Fruit fly (Drosophila melanogaster) whole organism, adult: ENCODE data around the gene obst-H.

Source experiments
- CG11617 ChIP-seq: fragments of 200-800 bp; sonication (Bioruptor generic); optimal IDR thresholded peaks from 2 replicates; lab custom pipeline; 2017; ENCODE audit warnings: mild to moderate bottlenecking, missing biosample characterization, missing genetic modification reagents, missing genetic modification characterization
- CG1620 ChIP-seq: fragments of 200-800 bp; sonication (Bioruptor generic); optimal IDR thresholded peaks from 2 replicates; lab custom pipeline; 2016; ENCODE audit warnings: missing biosample characterization, missing genetic modification characterization
- CG5204 ChIP-seq: fragments of 200-800 bp; sonication (Bioruptor generic); optimal IDR thresholded peaks from 2 replicates; lab custom pipeline; 2016; ENCODE audit warnings: missing biosample characterization, missing genetic modification characterization
- Crg-1 ChIP-seq: fragments of 200-800 bp; sonication (Bioruptor generic); optimal IDR thresholded peaks from 2 replicates; lab custom pipeline; 2016; ENCODE audit warnings: missing biosample characterization, missing genetic modification characterization
- Hr96 ChIP-seq: fragments of 200-800 bp; sonication (Bioruptor generic); optimal IDR thresholded peaks from 2 replicates; lab custom pipeline; 2016; ENCODE audit warnings: missing biosample characterization, missing genetic modification characterization
- cnc ChIP-seq, 2 experiments: fragments of >200 bp; optimal IDR thresholded peaks; 2 replicates each; lab custom pipeline; 2017
- kay ChIP-seq: fragments of 200-800 bp; sonication (Bioruptor generic); peaks from one replicate; lab custom pipeline; 2016; ENCODE audit warnings: missing biosample characterization, missing genetic modification characterization, borderline replicate concordance
- ovo ChIP-seq: fragments of 200-800 bp; sonication (Bioruptor generic); optimal IDR thresholded peaks from 2 replicates; lab custom pipeline; 2016; ENCODE audit warnings: missing biosample characterization, missing genetic modification characterization
- pad ChIP-seq: fragments of 200-800 bp; sonication (Bioruptor generic); optimal IDR thresholded peaks from 3 replicates; lab custom pipeline; 2017; ENCODE audit warnings: missing biosample characterization, missing genetic modification characterization, mild to moderate bottlenecking, moderate library complexity, missing genetic modification reagents

- TF ChIP-seq Hr96, result no peak
- TF ChIP-seq CG1620 (GFP tag; lab: Kevin White, UChicago), result no peak
- TF ChIP-seq CG5204, result no peak
- TF ChIP-seq CG11617, result peak; percentile 14
- no peak for TF ChIP-seq cnc (optimal IDR thresholded peaks at IDR 0.05; lab: Kevin White, UChicago)
- TF ChIP-seq Crg-1 (GFP tag; lab: Kevin White, UChicago), result no peak
- TF ChIP-seq ovo (GFP tag; lab: Kevin White, UChicago), result no peak
- peak; percentile 95 for TF ChIP-seq kay (GFP tag; lab: Kevin White, UChicago)
- peak; percentile 94 for TF ChIP-seq pad (GFP tag; lab: Kevin White, UChicago)
Measured at dm6 chr3L:15553993-15554644, 25.1 kb upstream of the obst-H start, which contains the start of gene AGO2.
